Worm (Caenorhabditis elegans) whole organism, late embryonic: Measurements from ENCODE around the gene mpz-3.
A peak's percentile ranks its signal among the peaks of the same experiment; 100 is the strongest.

ENCODE experiments used
- C38D4.7 ChIP-seq: fragments of 200-800 bp; sonication (Bioruptor generic); optimal IDR thresholded peaks from 2 replicates; lab custom pipeline; 2018; ENCODE audit warnings: mild to moderate bottlenecking, missing genetic modification characterization, moderate library complexity, missing compliant biosample characterization
- F13H6.1 ChIP-seq: sonication (generic microtip); optimal IDR thresholded peaks from 2 replicates; lab custom pipeline; 2016; ENCODE audit warnings: missing genetic modification characterization, missing compliant biosample characterization
- K02D7.2 ChIP-seq: sonication (generic microtip); optimal IDR thresholded peaks from 2 replicates; lab custom pipeline; 2017; ENCODE audit warnings: mild to moderate bottlenecking, missing genetic modification characterization, missing compliant biosample characterization
- T23F11.4 ChIP-seq: fragments of 200-800 bp; sonication (Bioruptor generic); optimal IDR thresholded peaks from 2 replicates; lab custom pipeline; 2018; ENCODE audit warnings: mild to moderate bottlenecking, missing genetic modification characterization, missing compliant biosample characterization
- ahr-1 ChIP-seq: sonication (generic microtip); optimal IDR thresholded peaks from 2 replicates; lab custom pipeline; 2016; ENCODE audit warnings: missing genetic modification characterization, missing compliant biosample characterization
- ama-1 ChIP-seq: fragments of 150-350 bp; optimal IDR thresholded peaks from 2 replicates; lab custom pipeline; 2014
- ceh-14 ChIP-seq: sonication (generic microtip); optimal IDR thresholded peaks from 2 replicates; lab custom pipeline; 2016; ENCODE audit warnings: missing genotype, missing genetic modification characterization, missing compliant biosample characterization
- ceh-19 ChIP-seq: fragments of 200-800 bp; sonication (Bioruptor generic); optimal IDR thresholded peaks from 2 replicates; lab custom pipeline; 2018; ENCODE audit warnings: mild to moderate bottlenecking, missing genetic modification characterization, missing compliant biosample characterization
- ceh-2 ChIP-seq: sonication (generic microtip); optimal IDR thresholded peaks from 2 replicates; lab custom pipeline; 2016; ENCODE audit warnings: missing genotype, missing genetic modification characterization, missing compliant biosample characterization
- ceh-24 ChIP-seq: sonication (generic microtip); optimal IDR thresholded peaks from 2 replicates; lab custom pipeline; 2016; ENCODE audit warnings: mild to moderate bottlenecking, missing genetic modification characterization, missing compliant biosample characterization
- ceh-34 ChIP-seq: sonication (generic microtip); optimal IDR thresholded peaks from 2 replicates; lab custom pipeline; 2016; ENCODE audit warnings: mild to moderate bottlenecking, missing genetic modification characterization, missing compliant biosample characterization
- ceh-48 ChIP-seq: sonication (generic microtip); optimal IDR thresholded peaks from 2 replicates; lab custom pipeline; 2016; ENCODE audit warnings: missing genetic modification characterization, inconsistent platforms, missing compliant biosample characterization
- ceh-9 ChIP-seq: sonication (generic microtip); optimal IDR thresholded peaks from 2 replicates; lab custom pipeline; 2016; ENCODE audit warnings: mild to moderate bottlenecking, missing genetic modification characterization, inconsistent platforms, missing compliant biosample characterization
- dve-1 ChIP-seq: sonication (generic microtip); optimal IDR thresholded peaks from 2 replicates; lab custom pipeline; 2017; ENCODE audit warnings: antibody characterized with exemption, mild to moderate bottlenecking, missing genetic modification characterization, missing compliant biosample characterization
- elt-2 ChIP-seq: sonication (generic microtip); optimal IDR thresholded peaks from 2 replicates; lab custom pipeline; 2016; ENCODE audit warnings: missing genetic modification reagents, missing genetic modification characterization, missing compliant biosample characterization
- fkh-10 ChIP-seq: fragments of 150-350 bp; optimal IDR thresholded peaks from 2 replicates; lab custom pipeline; 2014; ENCODE audit warnings: missing biosample characterization, missing genetic modification reagents, missing genetic modification characterization
- gmeb-2 ChIP-seq: sonication (generic microtip); optimal IDR thresholded peaks from 2 replicates; lab custom pipeline; 2016; ENCODE audit warnings: missing genetic modification characterization, inconsistent platforms, missing compliant biosample characterization
- hlh-6 ChIP-seq: sonication (generic microtip); optimal IDR thresholded peaks from 2 replicates; lab custom pipeline; 2016; ENCODE audit warnings: missing genotype, missing genetic modification characterization, missing compliant biosample characterization
- hlh-8 ChIP-seq: sonication (generic microtip); optimal IDR thresholded peaks from 2 replicates; lab custom pipeline; 2016; ENCODE audit warnings: missing genotype, missing genetic modification characterization, missing compliant biosample characterization
- mec-3 ChIP-seq: sonication (generic microtip); optimal IDR thresholded peaks from 2 replicates; lab custom pipeline; 2016; ENCODE audit warnings: borderline replicate concordance, missing genetic modification characterization, missing compliant biosample characterization
- nfya-1 ChIP-seq: sonication (generic microtip); optimal IDR thresholded peaks from 2 replicates; lab custom pipeline; 2017; ENCODE audit warnings: missing genetic modification characterization, mild to moderate bottlenecking, missing compliant biosample characterization, antibody characterized with exemption, moderate library complexity
- nhr-232 ChIP-seq: sonication (generic microtip); optimal IDR thresholded peaks from 2 replicates; lab custom pipeline; 2016; ENCODE audit warnings: missing genetic modification characterization, missing compliant biosample characterization
- odd-2 ChIP-seq: sonication (generic microtip); optimal IDR thresholded peaks from 2 replicates; lab custom pipeline; 2017; ENCODE audit warnings: antibody characterized with exemption, mild to moderate bottlenecking, missing genetic modification characterization, missing compliant biosample characterization
- pag-3 ChIP-seq: sonication (generic microtip); optimal IDR thresholded peaks from 2 replicates; lab custom pipeline; 2016; ENCODE audit warnings: missing compliant biosample characterization, missing genetic modification characterization, borderline replicate concordance
- pha-4 ChIP-seq: fragments of 150-350 bp; optimal IDR thresholded peaks from 2 replicates; lab custom pipeline; 2018; ENCODE audit warnings: missing biosample characterization, missing genetic modification reagents, missing genetic modification characterization
- pros-1 ChIP-seq: fragments of 150-350 bp; optimal IDR thresholded peaks from 2 replicates; lab custom pipeline; 2014; ENCODE audit warnings: missing biosample characterization, missing genetic modification reagents, missing genetic modification characterization
- ref-2 ChIP-seq: sonication (generic microtip); optimal IDR thresholded peaks from 2 replicates; lab custom pipeline; 2016; ENCODE audit warnings: missing genetic modification characterization, missing compliant biosample characterization
- rnt-1 ChIP-seq: sonication (generic microtip); optimal IDR thresholded peaks from 2 replicates; lab custom pipeline; 2016; ENCODE audit warnings: missing genetic modification characterization, missing compliant biosample characterization
- sdc-2 ChIP-seq: sonication (generic microtip); optimal IDR thresholded peaks from 2 replicates; lab custom pipeline; 2016; ENCODE audit warnings: missing genotype, missing genetic modification characterization, missing compliant biosample characterization
- sox-2 ChIP-seq: fragments of 200-800 bp; sonication (Bioruptor generic); IDR thresholded peaks from 2 replicates; pipeline ENCODE4 v1.3.6; 2022; ENCODE audit warnings: missing genetic modification reagents, missing genetic modification characterization, missing compliant biosample characterization
- sox-4 ChIP-seq: sonication (generic microtip); optimal IDR thresholded peaks from 2 replicates; lab custom pipeline; 2017; ENCODE audit warnings: mild to moderate bottlenecking, missing genetic modification characterization, inconsistent platforms, missing compliant biosample characterization
- tbx-2 ChIP-seq: sonication (generic microtip); optimal IDR thresholded peaks from 2 replicates; lab custom pipeline; 2016; ENCODE audit warnings: missing genetic modification characterization, missing compliant biosample characterization
- tbx-7 ChIP-seq: sonication (generic microtip); optimal IDR thresholded peaks from 2 replicates; lab custom pipeline; 2016; ENCODE audit warnings: missing genotype, missing genetic modification characterization, missing compliant biosample characterization
- ttx-3 ChIP-seq: sonication (generic microtip); optimal IDR thresholded peaks from 2 replicates; lab custom pipeline; 2016; ENCODE audit warnings: missing genetic modification reagents, missing genetic modification characterization, missing compliant biosample characterization
- unc-3 ChIP-seq, 2 experiments: fragments of 200-800 bp in 1 of 2; sonication (Bioruptor generic) in 1 of 2; sonication (generic microtip) in 1 of 2; conservative IDR thresholded peaks in 1 of 2; optimal IDR thresholded peaks in 1 of 2; 2 replicates each; pipeline versions ENCODE4 v1.3.6 to Lab custom; 2016 to 2022; ENCODE audit warnings: missing compliant biosample characterization in 2 of 2, missing genetic modification characterization in 2 of 2, missing genetic modification reagents in 1 of 2
- unc-42 ChIP-seq: sonication (generic microtip); optimal IDR thresholded peaks from 2 replicates; lab custom pipeline; 2016; ENCODE audit warnings: missing genotype, missing genetic modification characterization, missing compliant biosample characterization
- unc-55 ChIP-seq: sonication (generic microtip); optimal IDR thresholded peaks from 2 replicates; lab custom pipeline; 2017; ENCODE audit warnings: missing biosample characterization, missing genetic modification reagents, missing genetic modification characterization
- unc-86 ChIP-seq: sonication (generic microtip); optimal IDR thresholded peaks from 2 replicates; lab custom pipeline; 2016; ENCODE audit warnings: missing genetic modification characterization, missing compliant biosample characterization
- ztf-16 ChIP-seq: sonication (generic microtip); optimal IDR thresholded peaks from 2 replicates; lab custom pipeline; 2017; ENCODE audit warnings: missing genetic modification characterization, missing compliant biosample characterization

mpz-3 gene

DNA sequence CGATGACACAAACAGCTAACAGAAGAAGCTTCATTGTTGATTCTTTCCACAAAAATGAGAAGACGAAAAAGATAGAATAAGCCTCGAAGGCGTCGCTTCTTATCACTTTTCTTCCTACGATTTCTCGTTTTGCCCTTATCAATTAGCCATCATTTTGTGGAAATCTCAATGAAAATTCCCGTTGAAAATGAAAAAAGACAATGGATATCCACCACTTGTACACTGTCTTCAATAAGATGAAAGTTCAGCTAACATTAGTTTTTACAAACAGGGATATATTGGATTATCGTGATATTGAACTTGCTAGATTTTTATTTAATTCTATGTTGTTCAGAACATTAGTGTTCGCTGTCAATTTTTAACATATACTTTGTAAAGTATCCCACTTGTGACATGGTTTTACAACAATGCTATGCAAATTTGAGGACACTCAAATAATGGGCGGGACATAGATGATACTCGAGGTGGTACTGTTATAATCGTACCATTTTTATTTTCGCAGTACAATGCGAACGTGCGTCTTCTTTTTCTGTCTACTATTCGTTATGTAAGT lies 1.5 kb upstream of the mpz-3 start, which contains the start of the genes F18C5.5 and F18C5.9:
TSS of gene F18C5.5 (minus strand) at position 101 of the 553 bp plus-strand sequence.
TSS of gene F18C5.9 (plus strand) at position 503 of the 553 bp plus-strand sequence.
- TF ChIP-seq ceh-14 (no peak), rnt-1 (no peak), mec-3 (tag; lab: Kevin White, UChicago) (no peak), F13H6.1 (tag; lab: Kevin White, UChicago) (no peak), hlh-6 (tag; lab: Kevin White, UChicago) (no peak), ceh-48 (no peak), ttx-3 (tag; lab: Kevin White, UChicago) (no peak), sdc-2 (tag; lab: Kevin White, UChicago) (no peak), pha-4 (tag; lab: Kevin White, UChicago) (no peak)

DNA sequence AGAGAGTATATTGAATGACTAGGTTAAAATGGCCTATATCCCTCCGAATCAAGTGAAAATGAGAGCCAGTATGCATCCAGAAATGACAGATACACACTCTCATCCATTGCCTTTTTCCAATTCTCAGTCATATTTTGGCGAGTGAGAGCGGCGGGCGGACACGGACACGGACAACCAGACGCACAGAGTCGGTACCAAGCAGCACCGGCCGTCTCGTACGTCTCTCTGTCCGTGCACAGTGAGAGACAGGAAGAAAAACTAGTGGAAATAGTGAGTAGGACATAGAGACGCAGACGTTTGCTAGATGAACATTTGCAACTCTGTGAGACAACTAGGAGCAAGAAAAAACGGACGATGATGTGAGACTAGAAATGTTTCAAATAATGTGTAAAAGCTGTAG lies 2.0 kb downstream of the mpz-3 start:
- TF ChIP-seq sox-4 (no peak), hlh-6 (tag; lab: Kevin White, UChicago) (no peak), ref-2 (tag; lab: Kevin White, UChicago) (peak; percentile 27), ama-1 (lab: Kevin White, UChicago) (no peak), ceh-24 (no peak), tbx-2 (tag; lab: Kevin White, UChicago) (peak; percentile 25), ceh-34 (tag; lab: Kevin White, UChicago) (no peak), dve-1 (tag; lab: Kevin White, UChicago) (no peak), fkh-10 (GFP tag; lab: Kevin White, UChicago) (no peak), elt-2 (no peak), ceh-14 (peak; percentile 8), tbx-7 (no peak), unc-55 (GFP tag; lab: Kevin White, UChicago) (peak; percentile 55), unc-3 (GFP tag; conservative IDR thresholded peaks at IDR 0.05; lab: Robert Waterston, UW) (no peak), unc-3 (tag; optimal IDR thresholded peaks at IDR 0.05; lab: Kevin White, UChicago) (no peak), ahr-1 (tag; lab: Kevin White, UChicago) (no peak)

DNA sequence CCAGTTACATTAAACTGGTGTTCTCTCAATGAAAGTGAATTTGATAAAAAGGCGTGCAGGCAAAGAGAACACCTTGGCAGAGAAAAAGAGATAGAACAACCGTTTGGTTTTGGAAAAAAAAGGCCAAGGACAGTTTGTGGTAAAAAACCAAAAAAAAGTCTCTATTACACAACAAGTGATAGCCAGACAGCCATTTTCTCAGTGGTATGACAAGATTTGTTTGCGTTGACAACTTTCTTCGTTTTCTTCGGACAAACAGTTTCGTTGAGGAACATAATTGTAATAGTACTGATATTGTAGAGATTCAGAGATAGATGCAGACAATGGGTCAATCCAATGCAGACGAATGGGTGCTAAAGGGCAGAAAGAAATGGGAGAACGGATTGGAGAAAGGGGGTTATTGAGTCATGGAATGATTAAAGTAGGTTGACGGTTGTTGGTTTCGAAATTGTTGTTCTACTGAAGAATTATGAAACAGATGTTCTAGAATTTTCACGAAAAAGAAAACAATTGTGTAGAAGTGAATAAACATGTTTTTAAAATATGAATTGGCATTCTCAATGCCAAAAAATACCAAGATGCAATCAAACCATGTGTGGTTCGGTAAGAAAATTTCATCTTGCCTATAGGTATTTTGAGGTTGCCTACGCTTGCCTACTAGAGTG lies 2.9 kb downstream of the mpz-3 start:
- TF ChIP-seq K02D7.2 (tag; lab: Kevin White, UChicago), result no peak
- no peak for TF ChIP-seq ama-1 (lab: Kevin White, UChicago)
- no peak for TF ChIP-seq elt-2
- TF ChIP-seq ceh-19 (GFP tag; lab: Kevin White, UChicago), result no peak
- no peak for TF ChIP-seq C38D4.7
- no peak for TF ChIP-seq ahr-1 (tag; lab: Kevin White, UChicago)
- TF ChIP-seq pha-4 (tag; lab: Kevin White, UChicago), result no peak
- TF ChIP-seq gmeb-2 (tag; lab: Kevin White, UChicago), result no peak
- TF ChIP-seq unc-42, result no peak
- TF ChIP-seq ceh-9 (tag; lab: Kevin White, UChicago), result no peak
- no peak for TF ChIP-seq unc-55 (GFP tag; lab: Kevin White, UChicago)
- no peak for TF ChIP-seq unc-86
- no peak for TF ChIP-seq odd-2
- TF ChIP-seq pros-1 (tag; lab: Kevin White, UChicago), result no peak
- no peak for TF ChIP-seq hlh-8 (tag; lab: Kevin White, UChicago)

DNA sequence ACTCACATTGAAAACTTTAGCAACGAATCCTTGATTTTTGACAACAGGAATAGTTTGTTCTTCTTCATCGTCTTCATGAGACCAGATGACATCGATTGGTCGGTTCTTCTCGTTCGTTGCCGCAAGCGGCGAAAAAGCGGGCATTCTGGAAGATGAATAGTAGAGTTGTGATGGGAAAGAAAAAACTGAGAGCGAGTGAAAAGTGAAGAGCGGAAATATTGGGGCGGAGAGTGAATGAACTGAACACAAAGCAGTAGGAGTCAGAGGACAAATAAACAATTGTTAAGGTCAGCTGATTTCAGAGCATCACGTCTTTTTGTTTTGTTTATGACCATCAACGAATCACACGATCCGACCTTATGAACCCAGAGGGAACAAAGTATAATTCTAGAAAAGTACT lies 3.9 kb downstream of the mpz-3 start, which contains the start of gene F18C5.10:
TSS of gene F18C5.10 (minus strand) at position 145 of the 400 bp plus-strand sequence.
- TF ChIP-seq sox-2 (GFP tag; lab: Robert Waterston, UW) (no peak), unc-3 (GFP tag; conservative IDR thresholded peaks at IDR 0.05; lab: Robert Waterston, UW) (no peak), unc-3 (tag; optimal IDR thresholded peaks at IDR 0.05; lab: Kevin White, UChicago) (no peak), nhr-232 (tag; lab: Kevin White, UChicago) (no peak), nfya-1 (tag; lab: Kevin White, UChicago) (no peak), rnt-1 (no peak), pros-1 (tag; lab: Kevin White, UChicago) (no peak), ceh-24 (no peak), ceh-2 (tag; lab: Kevin White, UChicago) (no peak), elt-2 (no peak), tbx-7 (no peak), ceh-48 (no peak), ceh-9 (tag; lab: Kevin White, UChicago) (no peak), T23F11.4 (GFP tag; lab: Kevin White, UChicago) (no peak), ztf-16 (no peak), pag-3 (tag; lab: Kevin White, UChicago) (no peak)
